Fruit fly (Drosophila melanogaster): ENCODE results near the gene CG45089.

CG45089 gene

DNA sequence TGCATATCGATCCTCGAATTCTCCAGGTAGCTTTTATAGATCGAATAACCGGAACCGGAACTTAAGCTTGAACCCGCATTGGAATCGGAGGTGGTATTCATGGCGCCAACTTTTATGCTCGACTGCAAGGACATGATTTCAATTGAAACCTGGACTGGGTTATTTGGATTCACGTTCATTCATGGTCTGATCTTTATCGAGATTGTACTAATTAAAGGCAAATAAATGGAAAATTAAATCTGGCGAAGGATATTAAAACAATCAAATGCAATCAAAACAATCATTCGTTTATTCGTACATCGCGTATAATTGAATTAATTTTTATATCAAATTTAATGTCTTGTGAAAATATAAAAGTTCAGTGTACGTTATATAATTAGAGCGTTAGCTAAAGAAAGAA is 9.7 kb downstream of the CG45089 start, which contains the start of gene Ir7f:
Gene Ir7f (minus strand): TSS at position 101 of the 400 bp plus-strand sequence.
- TF ChIP-seq CG6813 (GFP tag; optimal IDR thresholded peaks at IDR 0.05) (no peak), CG12769 (tag; optimal IDR thresholded peaks at IDR 0.05) (no peak), CG3995 (GFP tag; optimal IDR thresholded peaks at IDR 0.05) (no peak), wek (GFP tag; optimal IDR thresholded peaks at IDR 0.05) (no peak), grau (tag; optimal IDR thresholded peaks at IDR 0.05) (no peak), CG15514 (GFP tag; optimal IDR thresholded peaks at IDR 0.05) (no peak), CG7839 (tag; optimal IDR thresholded peaks at IDR 0.05) (no peak), CG10267 (tag; optimal IDR thresholded peaks at IDR 0.05) (no peak), bcd (GFP tag; optimal IDR thresholded peaks at IDR 0.05) (no peak), yki (optimal IDR thresholded peaks at IDR 0.05) (no peak), jing (GFP tag; optimal IDR thresholded peaks at IDR 0.05) (no peak), CG4617 (GFP tag; optimal IDR thresholded peaks at IDR 0.05; ENCODE audit: borderline replicate concordance) (no peak), nerfin-2 (GFP tag; IDR thresholded peaks at IDR 0.05; ENCODE audit: partially characterized antibody) (no peak), emc (GFP tag; optimal IDR thresholded peaks at IDR 0.05) (no peak), Dad (GFP tag; optimal IDR thresholded peaks at IDR 0.05) (no peak), sens (GFP tag) (no peak), CG32772 (GFP tag; IDR thresholded peaks at IDR 0.05) (no peak), slbo (GFP tag; IDR thresholded peaks at IDR 0.05) (no peak)

DNA sequence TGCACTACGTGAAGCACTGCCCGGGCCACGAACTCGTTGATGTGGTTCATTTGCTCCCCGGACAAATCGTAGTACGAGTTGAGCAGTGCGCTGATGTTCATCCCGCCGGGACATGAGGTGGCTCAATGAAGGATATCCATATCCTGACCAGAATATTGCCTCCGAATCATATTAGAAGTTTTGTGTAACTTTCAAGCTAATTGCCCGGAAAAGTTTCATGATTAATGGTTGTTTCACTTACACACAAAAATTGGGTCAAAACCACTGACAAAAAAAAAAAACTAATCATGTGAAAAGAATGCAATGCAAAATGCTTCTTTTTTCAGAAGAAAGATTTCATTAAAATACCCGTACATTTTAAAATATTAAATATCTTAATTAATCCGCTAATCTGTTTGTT is 12.0 kb downstream of the CG45089 start, which contains the start of gene Ir7e:
Gene Ir7e (minus strand): TSS at position 101 of the 400 bp plus-strand sequence.
- TF ChIP-seq Med (GFP tag) (no peak), aop (GFP tag; IDR thresholded peaks at IDR 0.05) (no peak), tio (GFP tag; optimal IDR thresholded peaks at IDR 0.05) (no peak), slbo (GFP tag; IDR thresholded peaks at IDR 0.05) (no peak), CG16813 (GFP tag; IDR thresholded peaks at IDR 0.05; ENCODE audit: partially characterized antibody) (no peak), trh (GFP tag; optimal IDR thresholded peaks at IDR 0.05) (no peak), amos (GFP tag; IDR thresholded peaks at IDR 0.05; ENCODE audit: partially characterized antibody) (no peak), pum (GFP tag; optimal IDR thresholded peaks at IDR 0.05) (no peak), da (GFP tag; optimal IDR thresholded peaks at IDR 0.05) (no peak), hkb (optimal IDR thresholded peaks at IDR 0.05) (no peak), hkb (GFP tag; IDR thresholded peaks at IDR 0.05) (no peak), CG4820 (GFP tag; optimal IDR thresholded peaks at IDR 0.05) (no peak), mirr (GFP tag; optimal IDR thresholded peaks at IDR 0.05) (no peak), Hmr (GFP tag; optimal IDR thresholded peaks at IDR 0.05) (no peak), vfl (GFP tag; optimal IDR thresholded peaks at IDR 0.05) (no peak), CG6254 (GFP tag; optimal IDR thresholded peaks at IDR 0.05) (no peak), CG10565 (GFP tag; optimal IDR thresholded peaks at IDR 0.05) (no peak), vnd (GFP tag; IDR thresholded peaks at IDR 0.05; ENCODE audit: partially characterized antibody) (no peak)

DNA sequence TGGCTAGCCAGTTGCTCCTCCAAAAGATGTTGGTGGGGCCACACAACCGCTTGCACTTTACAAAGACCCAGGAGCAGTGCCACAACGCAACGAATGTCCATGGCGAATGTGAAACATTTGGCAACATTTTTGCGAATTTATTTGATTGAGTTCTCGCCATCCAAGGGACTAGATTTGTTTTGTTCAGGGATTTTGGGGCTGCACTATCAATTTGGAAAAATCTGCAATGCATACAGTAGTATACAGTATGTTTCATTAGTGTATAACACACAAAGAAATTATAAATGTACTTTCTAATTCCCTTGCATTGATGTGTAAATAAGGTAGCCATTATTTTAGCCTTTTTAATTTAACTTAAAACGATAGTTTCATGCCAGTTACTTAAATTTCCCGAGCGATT is 14.9 kb downstream of the CG45089 start, which contains the start of gene Ir7d:
Gene Ir7d (minus strand): TSS at position 101 of the 400 bp plus-strand sequence.
- no peak for TF ChIP-seq bowl (GFP tag; IDR thresholded peaks at IDR 0.05)
- no peak for TF ChIP-seq CG7963 (GFP tag; IDR thresholded peaks at IDR 0.05; ENCODE audit: partially characterized antibody)
- TF ChIP-seq CG32767 (GFP tag; IDR thresholded peaks at IDR 0.05), result no peak
- TF ChIP-seq br (optimal IDR thresholded peaks at IDR 0.05), result no peak
- TF ChIP-seq seq (GFP tag; IDR thresholded peaks at IDR 0.05), result no peak
- TF ChIP-seq CG7928 (GFP tag; optimal IDR thresholded peaks at IDR 0.05), result no peak
- TF ChIP-seq CG10431 (GFP tag; optimal IDR thresholded peaks at IDR 0.05), result no peak
- TF ChIP-seq CG9437 (GFP tag; optimal IDR thresholded peaks at IDR 0.05), result no peak
- no peak for TF ChIP-seq Hmr (GFP tag; optimal IDR thresholded peaks at IDR 0.05)
- no peak for TF ChIP-seq Neu2 (GFP tag; optimal IDR thresholded peaks at IDR 0.05; ENCODE audit: borderline replicate concordance)
- TF ChIP-seq CG2199 (GFP tag; IDR thresholded peaks at IDR 0.05), result no peak
- no peak for TF ChIP-seq CG9932 (GFP tag; IDR thresholded peaks at IDR 0.05)
- no peak for TF ChIP-seq CG1832 (GFP tag; optimal IDR thresholded peaks at IDR 0.05)
- TF ChIP-seq exex (tag; optimal IDR thresholded peaks at IDR 0.05), result no peak
- no peak for TF ChIP-seq CG16779 (GFP tag; IDR thresholded peaks at IDR 0.05)
- no peak for TF ChIP-seq CG6791 (GFP tag; IDR thresholded peaks at IDR 0.05; ENCODE audit: partially characterized antibody)
- TF ChIP-seq Optix (GFP tag; IDR thresholded peaks at IDR 0.05), result no peak
- no peak for TF ChIP-seq CG12236 (GFP tag; optimal IDR thresholded peaks at IDR 0.05)

Measured in whole organism, embryonic.